Fruit fly (Drosophila melanogaster) whole organism, embryonic: ENCODE data around the gene UQCR-14.

Source experiments
- Atf3 ChIP-seq: fragments of 200-800 bp; sonication (Bioruptor generic); optimal IDR thresholded peaks from 3 replicates; lab custom pipeline; 2016; ENCODE audit warnings: missing biosample characterization, missing genetic modification characterization
- BEAF-32 ChIP-seq: fragments of 200-800 bp; sonication (Bioruptor generic); optimal IDR thresholded peaks from 3 replicates; lab custom pipeline; 2017; ENCODE audit warnings: missing biosample characterization, missing genetic modification characterization, mild to moderate bottlenecking, moderate library complexity, missing genetic modification reagents
- CG1024 ChIP-seq: fragments of 200-800 bp; sonication (Bioruptor generic); IDR thresholded peaks from 2 replicates; pipeline ENCODE4 v1.3.6; 2022; ENCODE audit warnings: missing biosample characterization, missing genetic modification characterization
- CG10321 ChIP-seq: fragments of 200-800 bp; sonication (Bioruptor generic); IDR thresholded peaks from 2 replicates; pipeline ENCODE4 v1.3.6; 2022; ENCODE audit warnings: missing biosample characterization, missing genetic modification characterization
- CG13424 ChIP-seq: fragments of 200-800 bp; sonication (Bioruptor generic); optimal IDR thresholded peaks from 2 replicates; lab custom pipeline; 2019; ENCODE audit warnings: missing biosample characterization, mild to moderate bottlenecking, missing genetic modification characterization, moderate library complexity
- CG15011 ChIP-seq: fragments of 200-800 bp; sonication (Bioruptor generic); optimal IDR thresholded peaks from 3 replicates; lab custom pipeline; 2018; ENCODE audit warnings: missing biosample characterization, mild to moderate bottlenecking, missing genetic modification characterization
- CG18011 ChIP-seq: fragments of 200-800 bp; sonication (Bioruptor generic); optimal IDR thresholded peaks from 2 replicates; lab custom pipeline; 2017; ENCODE audit warnings: missing biosample characterization, missing genetic modification characterization, mild to moderate bottlenecking, moderate library complexity, missing genotype
- CG31224 ChIP-seq: fragments of 200-800 bp; sonication (Bioruptor generic); IDR thresholded peaks from 2 replicates; pipeline ENCODE4 v1.3.6; 2022; ENCODE audit warnings: missing biosample characterization, missing genetic modification characterization
- CG3281 ChIP-seq: fragments of 200-800 bp; sonication (Bioruptor generic); optimal IDR thresholded peaks from 3 replicates; lab custom pipeline; 2017; ENCODE audit warnings: missing biosample characterization, mild to moderate bottlenecking, missing genetic modification characterization
- CG3407 ChIP-seq: fragments of 200-800 bp; sonication (Bioruptor generic); optimal IDR thresholded peaks from 2 replicates; lab custom pipeline; 2018; ENCODE audit warnings: missing biosample characterization, mild to moderate bottlenecking, missing genetic modification characterization
- CG43689 ChIP-seq: fragments of 200-800 bp; sonication (Bioruptor generic); IDR thresholded peaks from 2 replicates; pipeline ENCODE4 v1.3.6; 2022; ENCODE audit warnings: missing biosample characterization, missing genetic modification characterization
- CG4404 ChIP-seq: fragments of 200-800 bp; sonication (Bioruptor generic); IDR thresholded peaks from 2 replicates; pipeline ENCODE4 v1.3.6; 2022; ENCODE audit warnings: missing biosample characterization, missing genetic modification characterization
- CG5245 ChIP-seq: fragments of 200-800 bp; sonication (Bioruptor generic); optimal IDR thresholded peaks from 3 replicates; lab custom pipeline; 2016; ENCODE audit warnings: missing biosample characterization, missing genetic modification characterization
- CG6683 ChIP-seq: fragments of 200-800 bp; sonication (Bioruptor generic); optimal IDR thresholded peaks from 2 replicates; lab custom pipeline; 2017; ENCODE audit warnings: missing biosample characterization, mild to moderate bottlenecking, missing genetic modification characterization, missing genetic modification reagents
- CG6689 ChIP-seq: fragments of 200-800 bp; sonication (Bioruptor generic); IDR thresholded peaks from 2 replicates; pipeline ENCODE4 v1.3.6; 2022; ENCODE audit warnings: missing biosample characterization, missing genetic modification characterization
- CG7928 ChIP-seq: fragments of 200-800 bp; sonication (Bioruptor generic); optimal IDR thresholded peaks from 2 replicates; lab custom pipeline; 2017; ENCODE audit warnings: missing biosample characterization, mild to moderate bottlenecking, missing genetic modification characterization
- CG8290 ChIP-seq, 3 experiments: fragments of 200-800 bp; sonication (Bioruptor generic); optimal IDR thresholded peaks; 2 replicates each; lab custom pipeline; 2016 to 2019; ENCODE audit warnings: missing biosample characterization in 3 of 3, missing genetic modification characterization in 3 of 3, mild to moderate bottlenecking in 2 of 3, moderate library complexity in 1 of 3
- CG8388 ChIP-seq: fragments of 200-800 bp; sonication (Bioruptor generic); optimal IDR thresholded peaks from 2 replicates; lab custom pipeline; 2019; ENCODE audit warnings: missing biosample characterization, mild to moderate bottlenecking, missing genetic modification characterization, moderate library complexity
- CG8944 ChIP-seq: fragments of 200-800 bp; sonication (Bioruptor generic); optimal IDR thresholded peaks from 3 replicates; lab custom pipeline; 2016; ENCODE audit warnings: missing biosample characterization, missing genetic modification characterization
- CrebB ChIP-seq: fragments of 200-800 bp; sonication (Bioruptor generic); optimal IDR thresholded peaks from 3 replicates; lab custom pipeline; 2018; ENCODE audit warnings: missing biosample characterization, mild to moderate bottlenecking, missing genetic modification characterization
- Dad ChIP-seq: fragments of 200-800 bp; sonication (Bioruptor generic); optimal IDR thresholded peaks from 3 replicates; lab custom pipeline; 2016; ENCODE audit warnings: missing biosample characterization, missing genetic modification characterization
- MESR4 ChIP-seq: fragments of 200-800 bp; sonication (Bioruptor generic); optimal IDR thresholded peaks from 2 replicates; lab custom pipeline; 2018; ENCODE audit warnings: missing biosample characterization, mild to moderate bottlenecking, missing genetic modification characterization, moderate library complexity
- Mes4 ChIP-seq: fragments of 200-800 bp; sonication (Bioruptor generic); optimal IDR thresholded peaks from 2 replicates; lab custom pipeline; 2016; ENCODE audit warnings: missing biosample characterization, missing genetic modification characterization
- Myb ChIP-seq: fragments of 200-800 bp; sonication (Bioruptor generic); optimal IDR thresholded peaks from 2 replicates; lab custom pipeline; 2016; ENCODE audit warnings: missing biosample characterization, missing genetic modification characterization
- NC2β ChIP-seq: fragments of 200-800 bp; sonication (Bioruptor generic); optimal IDR thresholded peaks from 2 replicates; lab custom pipeline; 2016; ENCODE audit warnings: missing biosample characterization, missing genetic modification characterization
- Nf-YB ChIP-seq: fragments of 200-800 bp; sonication (Bioruptor generic); optimal IDR thresholded peaks from 3 replicates; lab custom pipeline; 2019; ENCODE audit warnings: missing biosample characterization, mild to moderate bottlenecking, missing genetic modification characterization, moderate library complexity
- Oli ChIP-seq: fragments of 200-800 bp; sonication (Bioruptor generic); optimal IDR thresholded peaks from 2 replicates; lab custom pipeline; 2018; ENCODE audit warnings: missing biosample characterization, mild to moderate bottlenecking, missing genetic modification characterization, moderate library complexity
- Optix ChIP-seq: fragments of 200-800 bp; sonication (Bioruptor generic); IDR thresholded peaks from 3 replicates; pipeline ENCODE4 v1.3.6; 2022; ENCODE audit warnings: missing biosample characterization, missing genetic modification characterization
- Rfx ChIP-seq: fragments of 200-800 bp; sonication (Bioruptor generic); IDR thresholded peaks from 2 replicates; pipeline ENCODE4 v1.3.6; 2022; ENCODE audit warnings: missing biosample characterization, missing genetic modification characterization
- Ssrp ChIP-seq: fragments of 200-800 bp; sonication (Bioruptor generic); optimal IDR thresholded peaks from 2 replicates; lab custom pipeline; 2018; ENCODE audit warnings: missing biosample characterization, mild to moderate bottlenecking, missing genetic modification characterization, moderate library complexity
- Stat92E ChIP-seq, 3 experiments: fragments of >200 bp in 2 of 3; fragments of 200-800 bp in 1 of 3; sonication (Bioruptor generic) in 1 of 3; optimal IDR thresholded peaks; 2 replicates each; lab custom pipeline; 2017 to 2019; ENCODE audit warnings: missing biosample characterization in 3 of 3, missing genetic modification characterization in 3 of 3, mild to moderate bottlenecking in 1 of 3, moderate library complexity in 1 of 3
- ash1 ChIP-seq: fragments of 200-800 bp; sonication (Bioruptor generic); optimal IDR thresholded peaks from 2 replicates; lab custom pipeline; 2018; ENCODE audit warnings: missing biosample characterization, mild to moderate bottlenecking, missing genetic modification characterization
- ci ChIP-seq: fragments of 200-800 bp; sonication (Bioruptor generic); IDR thresholded peaks from 3 replicates; pipeline ENCODE4 v1.3.6; 2022; ENCODE audit warnings: missing biosample characterization, missing genetic modification characterization
- danr ChIP-seq: fragments of 200-800 bp; sonication (Bioruptor generic); IDR thresholded peaks from 2 replicates; pipeline ENCODE4 v1.3.6; 2022; ENCODE audit warnings: missing biosample characterization, missing genetic modification characterization
- ewg ChIP-seq: fragments of 200-800 bp; sonication (Bioruptor generic); optimal IDR thresholded peaks from 3 replicates; lab custom pipeline; 2017; ENCODE audit warnings: mild to moderate bottlenecking, missing biosample characterization, missing genetic modification reagents, missing genetic modification characterization
- gsb ChIP-seq: fragments of 200-800 bp; sonication (Bioruptor generic); IDR thresholded peaks from 2 replicates; pipeline ENCODE4 v1.3.6; 2022; ENCODE audit warnings: missing biosample characterization, missing genetic modification characterization
- h ChIP-seq: fragments of >200 bp; optimal IDR thresholded peaks from 2 replicates; lab custom pipeline; 2017
- ken ChIP-seq: fragments of 200-800 bp; sonication (Bioruptor generic); IDR thresholded peaks from 3 replicates; pipeline ENCODE4 v1.3.6; 2022; ENCODE audit warnings: missing biosample characterization, missing genetic modification characterization
- kni ChIP-seq: fragments of 200-800 bp; sonication (Bioruptor generic); optimal IDR thresholded peaks from 3 replicates; lab custom pipeline; 2017; ENCODE audit warnings: mild to moderate bottlenecking, missing biosample characterization, missing genetic modification reagents, missing genetic modification characterization
- lola ChIP-seq, 3 experiments: fragments of >200 bp in 2 of 3; fragments of 200-800 bp in 1 of 3; sonication (Bioruptor generic) in 1 of 3; optimal IDR thresholded peaks; 2 replicates each; lab custom pipeline; 2017 to 2019; ENCODE audit warnings: missing biosample characterization in 3 of 3, missing genetic modification characterization in 3 of 3, mild to moderate bottlenecking in 1 of 3, moderate library complexity in 1 of 3
- oc ChIP-seq: fragments of 200-800 bp; sonication (Bioruptor generic); optimal IDR thresholded peaks from 2 replicates; lab custom pipeline; 2018; ENCODE audit warnings: missing biosample characterization, mild to moderate bottlenecking, missing genetic modification characterization, moderate library complexity
- pb ChIP-seq: fragments of 200-800 bp; sonication (Bioruptor generic); optimal IDR thresholded peaks from 3 replicates; lab custom pipeline; 2016; ENCODE audit warnings: missing biosample characterization, missing genetic modification characterization
- pita ChIP-seq: fragments of 200-800 bp; sonication (Bioruptor generic); optimal IDR thresholded peaks from 2 replicates; lab custom pipeline; 2017; ENCODE audit warnings: missing biosample characterization, mild to moderate bottlenecking, missing genetic modification characterization
- run ChIP-seq: fragments of 200-800 bp; sonication (Bioruptor generic); optimal IDR thresholded peaks from 3 replicates; lab custom pipeline; 2018; ENCODE audit warnings: missing biosample characterization, mild to moderate bottlenecking, missing genetic modification characterization
- sc ChIP-seq, 3 experiments: fragments of >200 bp in 2 of 3; fragments of 200-800 bp in 1 of 3; sonication (Bioruptor generic) in 1 of 3; optimal IDR thresholded peaks; 2 replicates in 2 of 3; 3 replicates in 1 of 3; lab custom pipeline; 2017; ENCODE audit warnings: mild to moderate bottlenecking in 1 of 3, missing biosample characterization in 1 of 3, missing genetic modification characterization in 1 of 3, missing genetic modification reagents in 1 of 3
- so ChIP-seq: fragments of 200-800 bp; sonication (Bioruptor generic); IDR thresholded peaks from 3 replicates; pipeline ENCODE4 v1.3.6; 2022; ENCODE audit warnings: missing biosample characterization, missing genetic modification characterization
- sug ChIP-seq: fragments of 200-800 bp; optimal IDR thresholded peaks from 2 replicates; lab custom pipeline; 2019; ENCODE audit warnings: missing biosample characterization, mild to moderate bottlenecking, missing genetic modification characterization, moderate library complexity
- tll ChIP-seq, 2 experiments: fragments of 200-800 bp in 1 of 2; fragments of >200 bp in 1 of 2; sonication (Bioruptor generic) in 1 of 2; optimal IDR thresholded peaks; 2 replicates each; lab custom pipeline; 2017 to 2019; ENCODE audit warnings: missing biosample characterization in 2 of 2, missing genetic modification characterization in 2 of 2, mild to moderate bottlenecking in 1 of 2, moderate library complexity in 1 of 2

Gene UQCR-14

dm6 chrX:16335107-16335642 lies 49.1 kb downstream of the UQCR-14 start (continued):
- no peak for TF ChIP-seq CrebB (tag; lab: Kevin White, UChicago)
- no peak for TF ChIP-seq pita (GFP tag; lab: Kevin White, UChicago)
- peak; percentile 42 for TF ChIP-seq CG8944 (GFP tag; lab: Kevin White, UChicago)
- TF ChIP-seq sug (tag; lab: Kevin White, UChicago): peak; percentile 55
- TF ChIP-seq NC2β (GFP tag; lab: Kevin White, UChicago): peak; percentile 57
- peak; percentile 76 for TF ChIP-seq CG3281
- TF ChIP-seq ewg: peak; percentile 40
- peak in 1 of 3 experiments; percentile 4 for TF ChIP-seq lola (GFP tag; optimal IDR thresholded peaks at IDR 0.05; lab: Kevin White, UChicago)
- peak; percentile 79 for TF ChIP-seq CG6689 (GFP tag; lab: Robert Waterston, UW)
- TF ChIP-seq ken (GFP tag; lab: Robert Waterston, UW): peak; percentile 57; the same call in 1 of the 3 replicates
- peak; percentile 49 for TF ChIP-seq Mes4 (GFP tag; lab: Kevin White, UChicago)
- TF ChIP-seq CG3407 (GFP tag; lab: Kevin White, UChicago): peak; percentile 30
- TF ChIP-seq pb: peak; percentile 37
- TF ChIP-seq Atf3 (GFP tag; lab: Kevin White, UChicago): peak; percentile 26
- peak; percentile 51; the same call in 1 of the 2 replicates for TF ChIP-seq CG1024 (GFP tag; lab: Robert Waterston, UW)
- TF ChIP-seq Stat92E (GFP tag; optimal IDR thresholded peaks at IDR 0.05; lab: Kevin White, UChicago): no peak
- peak; percentile 62 for TF ChIP-seq Oli (tag; lab: Kevin White, UChicago)
- TF ChIP-seq CG18011: peak; percentile 63
- peak; percentile 6 for TF ChIP-seq BEAF-32
- TF ChIP-seq ash1 (GFP tag; lab: Kevin White, UChicago): no peak
- peak; percentile 60 for TF ChIP-seq gsb (GFP tag; lab: Robert Waterston, UW)
- peak; percentile 90 for TF ChIP-seq CG7928 (GFP tag; lab: Kevin White, UChicago)
- TF ChIP-seq so: peak; percentile 86
- TF ChIP-seq CG15011 (GFP tag; lab: Kevin White, UChicago): peak; percentile 37
- TF ChIP-seq CG8290 (GFP tag; optimal IDR thresholded peaks at IDR 0.05; lab: Kevin White, UChicago): peak; percentile 5
- TF ChIP-seq CG8290 (tag; optimal IDR thresholded peaks at IDR 0.05; lab: Kevin White, UChicago): peak in 1 of 2 experiments; percentile 79
- TF ChIP-seq Myb (GFP tag; lab: Kevin White, UChicago): peak; percentile 48
- peak; percentile 10 for TF ChIP-seq run (tag; lab: Kevin White, UChicago)
- TF ChIP-seq MESR4: peak; percentile 17
- peak; percentile 90 for TF ChIP-seq ci (GFP tag; lab: Robert Waterston, UW)
- no peak for TF ChIP-seq CG6683 (GFP tag; lab: Kevin White, UChicago)
- peak; percentile 42; the same call in 1 of the 2 replicates for TF ChIP-seq CG4404 (GFP tag; lab: Robert Waterston, UW)
- no peak for TF ChIP-seq tll (GFP tag; optimal IDR thresholded peaks at IDR 0.05; lab: Kevin White, UChicago)
- TF ChIP-seq danr: 0 out of 2 replicates have a peak, but pooled peaks have one; percentile 42
- TF ChIP-seq h (lab: Kevin White, UChicago): no peak
- peak; percentile 62; the same call in 1 of the 3 replicates for TF ChIP-seq Optix (GFP tag; lab: Robert Waterston, UW)
- peak; percentile 49 for TF ChIP-seq kni (GFP tag; lab: Kevin White, UChicago)
- TF ChIP-seq CG10321 (GFP tag; lab: Robert Waterston, UW): peak; percentile 50; the same call in 1 of the 2 replicates
- peak; percentile 57 for TF ChIP-seq CG8388 (GFP tag; lab: Kevin White, UChicago)
- TF ChIP-seq sc (optimal IDR thresholded peaks at IDR 0.05; lab: Kevin White, UChicago): no peak
- no peak for TF ChIP-seq sc (GFP tag; optimal IDR thresholded peaks at IDR 0.05; lab: Kevin White, UChicago)
- TF ChIP-seq Dad (GFP tag; lab: Kevin White, UChicago): peak; percentile 75
- TF ChIP-seq Rfx (GFP tag; lab: Robert Waterston, UW): peak; percentile 85
- TF ChIP-seq CG5245 (GFP tag; lab: Kevin White, UChicago): peak; percentile 38
- peak; percentile 61; the same call in 1 of the 2 replicates for TF ChIP-seq CG31224 (GFP tag; lab: Robert Waterston, UW)
- TF ChIP-seq CG43689 (GFP tag; lab: Robert Waterston, UW): no peak
- TF ChIP-seq CG13424 (tag; lab: Kevin White, UChicago): peak; percentile 73
- TF ChIP-seq Nf-YB (GFP tag; lab: Kevin White, UChicago): peak; percentile 59
- TF ChIP-seq Ssrp: peak; percentile 61
- TF ChIP-seq oc (tag; lab: Kevin White, UChicago): peak; percentile 60
